Fruit fly (Drosophila melanogaster) whole organism, embryonic: Measurements from ENCODE around the gene mRpS33.

Source experiments
- CG10366 ChIP-seq: fragments of 200-800 bp; sonication (Bioruptor generic); IDR thresholded peaks from 2 replicates; pipeline ENCODE4 v1.3.6; 2022; ENCODE audit warnings: missing biosample characterization, missing genetic modification characterization
- CG17359 ChIP-seq: fragments of 200-800 bp; sonication (Bioruptor generic); optimal IDR thresholded peaks from 3 replicates; lab custom pipeline; 2018; ENCODE audit warnings: missing biosample characterization, mild to moderate bottlenecking, missing genetic modification characterization, moderate library complexity
- CG2129 ChIP-seq: fragments of 200-800 bp; sonication (Bioruptor generic); IDR thresholded peaks from 2 replicates; pipeline ENCODE4 v1.3.6; 2022; ENCODE audit warnings: missing biosample characterization, missing genetic modification characterization; ENCODE audit not compliant: partially characterized antibody
- CG2678 ChIP-seq: fragments of 200-800 bp; sonication (Bioruptor generic); optimal IDR thresholded peaks from 3 replicates; lab custom pipeline; 2019; ENCODE audit warnings: missing biosample characterization, mild to moderate bottlenecking, missing genetic modification characterization, moderate library complexity
- CG3995 ChIP-seq: fragments of 200-800 bp; sonication (Bioruptor generic); optimal IDR thresholded peaks from 3 replicates; lab custom pipeline; 2016; ENCODE audit warnings: missing biosample characterization, missing genetic modification characterization
- CG42726 ChIP-seq: fragments of 200-800 bp; sonication (Bioruptor generic); IDR thresholded peaks from 2 replicates; pipeline ENCODE4 v1.3.6; 2022; ENCODE audit warnings: missing biosample characterization, missing genetic modification characterization; ENCODE audit not compliant: partially characterized antibody
- CG4282 ChIP-seq: fragments of 200-800 bp; sonication (Bioruptor generic); optimal IDR thresholded peaks from 2 replicates; lab custom pipeline; 2016; ENCODE audit warnings: missing biosample characterization, missing genetic modification characterization
- CG6854 ChIP-seq: fragments of 200-800 bp; sonication (Bioruptor generic); optimal IDR thresholded peaks from 3 replicates; lab custom pipeline; 2017; ENCODE audit warnings: missing biosample characterization, mild to moderate bottlenecking, missing genetic modification characterization
- CG7372 ChIP-seq: fragments of 200-800 bp; sonication (Bioruptor generic); IDR thresholded peaks from 2 replicates; pipeline ENCODE4 v1.3.6; 2022; ENCODE audit warnings: missing biosample characterization, missing genetic modification characterization
- CG7556 ChIP-seq: fragments of 200-800 bp; sonication (Bioruptor generic); optimal IDR thresholded peaks from 2 replicates; lab custom pipeline; 2017; ENCODE audit warnings: missing biosample characterization, mild to moderate bottlenecking, missing genetic modification characterization
- CG8281 ChIP-seq: fragments of 200-800 bp; sonication (Bioruptor generic); optimal IDR thresholded peaks from 2 replicates; lab custom pipeline; 2018; ENCODE audit warnings: missing biosample characterization, mild to moderate bottlenecking, missing genetic modification characterization, moderate library complexity
- CG8388 ChIP-seq: fragments of 200-800 bp; sonication (Bioruptor generic); optimal IDR thresholded peaks from 2 replicates; lab custom pipeline; 2019; ENCODE audit warnings: missing biosample characterization, mild to moderate bottlenecking, missing genetic modification characterization, moderate library complexity
- CG9215 ChIP-seq: fragments of 200-800 bp; sonication (Bioruptor generic); IDR thresholded peaks from 2 replicates; pipeline ENCODE4 v1.3.6; 2022; ENCODE audit warnings: missing biosample characterization, missing genetic modification characterization
- CG9817 ChIP-seq: fragments of 200-800 bp; sonication (Bioruptor generic); optimal IDR thresholded peaks from 2 replicates; lab custom pipeline; 2018; ENCODE audit warnings: missing biosample characterization, mild to moderate bottlenecking, missing genetic modification characterization, moderate library complexity
- D ChIP-seq, 2 experiments: fragments of 200-800 bp in 1 of 2; fragments of >200 bp in 1 of 2; sonication (Bioruptor generic) in 1 of 2; optimal IDR thresholded peaks; 2 replicates in 1 of 2; 3 replicates in 1 of 2; lab custom pipeline; 2017; ENCODE audit warnings: mild to moderate bottlenecking in 1 of 2, missing biosample characterization in 1 of 2, missing genetic modification characterization in 1 of 2, missing genetic modification reagents in 1 of 2
- Dip2 ChIP-seq: fragments of 200-800 bp; sonication (Bioruptor generic); IDR thresholded peaks from 2 replicates; pipeline ENCODE4 v1.3.6; 2022; ENCODE audit warnings: missing biosample characterization, missing genetic modification characterization
- ERR ChIP-seq: fragments of 200-800 bp; sonication (Bioruptor generic); optimal IDR thresholded peaks from 2 replicates; lab custom pipeline; 2016; ENCODE audit warnings: missing biosample characterization, missing genetic modification characterization
- Hsf ChIP-seq: fragments of 200-800 bp; sonication (Bioruptor generic); optimal IDR thresholded peaks from 3 replicates; lab custom pipeline; 2016; ENCODE audit warnings: missing biosample characterization, missing genetic modification characterization
- MTF-1 ChIP-seq: fragments of 200-800 bp; sonication (Bioruptor generic); optimal IDR thresholded peaks from 2 replicates; lab custom pipeline; 2018; ENCODE audit warnings: missing biosample characterization, mild to moderate bottlenecking, missing genetic modification characterization, borderline replicate concordance
- NC2α ChIP-seq: fragments of 200-800 bp; sonication (Bioruptor generic); optimal IDR thresholded peaks from 2 replicates; lab custom pipeline; 2016; ENCODE audit warnings: missing biosample characterization, missing genetic modification characterization
- NFAT ChIP-seq: fragments of 200-800 bp; sonication (Bioruptor generic); IDR thresholded peaks from 2 replicates; pipeline ENCODE4 v1.3.6; 2022; ENCODE audit warnings: missing biosample characterization, missing genetic modification characterization
- Nf-YB ChIP-seq: fragments of 200-800 bp; sonication (Bioruptor generic); optimal IDR thresholded peaks from 3 replicates; lab custom pipeline; 2019; ENCODE audit warnings: missing biosample characterization, mild to moderate bottlenecking, missing genetic modification characterization, moderate library complexity
- Nf-YC ChIP-seq: fragments of 200-800 bp; optimal IDR thresholded peaks from 3 replicates; lab custom pipeline; 2019; ENCODE audit warnings: missing biosample characterization, mild to moderate bottlenecking, missing genetic modification characterization, moderate library complexity
- Ptx1 ChIP-seq: fragments of 200-800 bp; sonication (Bioruptor generic); IDR thresholded peaks from 2 replicates; pipeline ENCODE4 v1.3.6; 2022; ENCODE audit warnings: missing biosample characterization, missing genetic modification characterization
- Rfx ChIP-seq: fragments of 200-800 bp; sonication (Bioruptor generic); IDR thresholded peaks from 2 replicates; pipeline ENCODE4 v1.3.6; 2022; ENCODE audit warnings: missing biosample characterization, missing genetic modification characterization
- Spps ChIP-seq: fragments of 200-800 bp; sonication (Bioruptor generic); optimal IDR thresholded peaks from 2 replicates; lab custom pipeline; 2018; ENCODE audit warnings: missing biosample characterization, mild to moderate bottlenecking, missing genetic modification characterization
- Xbp1 ChIP-seq: fragments of 200-800 bp; sonication (Bioruptor generic); optimal IDR thresholded peaks from 3 replicates; lab custom pipeline; 2016; ENCODE audit warnings: missing biosample characterization, mild to moderate bottlenecking, missing genetic modification characterization
- bbx ChIP-seq: fragments of 200-800 bp; sonication (Bioruptor generic); IDR thresholded peaks from 2 replicates; pipeline ENCODE4 v1.3.6; 2022; ENCODE audit warnings: missing biosample characterization, missing genetic modification characterization; ENCODE audit not compliant: partially characterized antibody
- bcd ChIP-seq: fragments of 200-800 bp; sonication (Bioruptor generic); optimal IDR thresholded peaks from 2 replicates; lab custom pipeline; 2017; ENCODE audit warnings: missing biosample characterization, mild to moderate bottlenecking, missing genetic modification characterization
- chm ChIP-seq: fragments of 200-800 bp; sonication (Bioruptor generic); IDR thresholded peaks from 2 replicates; pipeline ENCODE4 v1.3.6; 2022; ENCODE audit warnings: missing biosample characterization, missing genetic modification characterization
- crc ChIP-seq: fragments of 200-800 bp; sonication (Bioruptor generic); optimal IDR thresholded peaks from 2 replicates; lab custom pipeline; 2016; ENCODE audit warnings: missing biosample characterization, missing genetic modification characterization
- cwo ChIP-seq: fragments of 200-800 bp; sonication (Bioruptor generic); optimal IDR thresholded peaks from 3 replicates; lab custom pipeline; 2017; ENCODE audit warnings: missing biosample characterization, missing genetic modification characterization, mild to moderate bottlenecking, moderate library complexity, missing genetic modification reagents
- da ChIP-seq: fragments of 200-800 bp; sonication (Bioruptor generic); optimal IDR thresholded peaks from 2 replicates; lab custom pipeline; 2016; ENCODE audit warnings: missing biosample characterization, missing genetic modification characterization
- disco-r ChIP-seq: fragments of 200-800 bp; sonication (Bioruptor generic); optimal IDR thresholded peaks from 2 replicates; lab custom pipeline; 2016; ENCODE audit warnings: missing biosample characterization, missing genetic modification characterization
- dm ChIP-seq: fragments of 200-800 bp; sonication (Bioruptor generic); optimal IDR thresholded peaks from 3 replicates; lab custom pipeline; 2016; ENCODE audit warnings: missing biosample characterization, missing genetic modification characterization
- ems ChIP-seq: fragments of 200-800 bp; sonication (Bioruptor generic); optimal IDR thresholded peaks from 3 replicates; lab custom pipeline; 2016; ENCODE audit warnings: missing biosample characterization, missing genetic modification characterization
- en ChIP-seq: fragments of 200-800 bp; sonication (Bioruptor generic); optimal IDR thresholded peaks from 2 replicates; lab custom pipeline; 2016; ENCODE audit warnings: missing biosample characterization, missing genetic modification characterization
- ewg ChIP-seq: fragments of 200-800 bp; sonication (Bioruptor generic); optimal IDR thresholded peaks from 3 replicates; lab custom pipeline; 2017; ENCODE audit warnings: mild to moderate bottlenecking, missing biosample characterization, missing genetic modification reagents, missing genetic modification characterization
- ham ChIP-seq: fragments of 200-800 bp; sonication (Bioruptor generic); IDR thresholded peaks from 2 replicates; pipeline ENCODE4 v1.3.6; 2022; ENCODE audit warnings: missing biosample characterization, missing genetic modification characterization
- knrl ChIP-seq: fragments of 200-800 bp; sonication (Bioruptor generic); IDR thresholded peaks from 3 replicates; pipeline ENCODE4 v1.3.6; 2022; ENCODE audit warnings: missing biosample characterization, missing genetic modification characterization; ENCODE audit not compliant: partially characterized antibody
- org-1 ChIP-seq: fragments of 200-800 bp; sonication (Bioruptor generic); optimal IDR thresholded peaks from 2 replicates; lab custom pipeline; 2017; ENCODE audit warnings: missing biosample characterization, missing genetic modification characterization
- p53 ChIP-seq: fragments of 200-800 bp; sonication (Bioruptor generic); optimal IDR thresholded peaks from 2 replicates; lab custom pipeline; 2016; ENCODE audit warnings: missing biosample characterization, missing genetic modification characterization
- pfk ChIP-seq: fragments of 200-800 bp; sonication (Bioruptor generic); optimal IDR thresholded peaks from 2 replicates; lab custom pipeline; 2018; ENCODE audit warnings: missing biosample characterization, mild to moderate bottlenecking, missing genetic modification characterization, moderate library complexity
- psq ChIP-seq: fragments of 200-800 bp; sonication (Bioruptor generic); optimal IDR thresholded peaks from 2 replicates; lab custom pipeline; 2017; ENCODE audit warnings: missing biosample characterization, missing genetic modification characterization
- pzg ChIP-seq: fragments of 200-800 bp; sonication (Bioruptor generic); optimal IDR thresholded peaks from 3 replicates; lab custom pipeline; 2018; ENCODE audit warnings: missing biosample characterization, mild to moderate bottlenecking, missing genetic modification characterization, moderate library complexity
- sc ChIP-seq, 3 experiments: fragments of >200 bp in 2 of 3; fragments of 200-800 bp in 1 of 3; sonication (Bioruptor generic) in 1 of 3; optimal IDR thresholded peaks; 2 replicates in 2 of 3; 3 replicates in 1 of 3; lab custom pipeline; 2017; ENCODE audit warnings: mild to moderate bottlenecking in 1 of 3, missing biosample characterization in 1 of 3, missing genetic modification characterization in 1 of 3, missing genetic modification reagents in 1 of 3
- sd ChIP-seq: fragments of 200-800 bp; sonication (Bioruptor generic); optimal IDR thresholded peaks from 3 replicates; lab custom pipeline; 2018; ENCODE audit warnings: missing biosample characterization, mild to moderate bottlenecking, missing genetic modification characterization, moderate library complexity
- twi ChIP-seq: fragments of 200-800 bp; optimal IDR thresholded peaks from 2 replicates; lab custom pipeline; 2019; ENCODE audit warnings: missing biosample characterization, mild to moderate bottlenecking, missing genetic modification characterization, moderate library complexity
- unc-4 ChIP-seq: fragments of 200-800 bp; sonication (Bioruptor generic); IDR thresholded peaks from 2 replicates; pipeline ENCODE4 v1.3.6; 2022; ENCODE audit warnings: missing biosample characterization, missing genetic modification characterization; ENCODE audit not compliant: partially characterized antibody
- wek ChIP-seq: fragments of 200-800 bp; sonication (Bioruptor generic); optimal IDR thresholded peaks from 3 replicates; lab custom pipeline; 2018; ENCODE audit warnings: missing biosample characterization, mild to moderate bottlenecking, missing genetic modification characterization, moderate library complexity

Gene mRpS33

dm6 chr3R:16423323-16423722 lies 13.1 kb downstream of the mRpS33 start (continued):
- TF ChIP-seq dm (no peak), ERR (GFP tag; lab: Kevin White, UChicago) (no peak), wek (no peak), sc (optimal IDR thresholded peaks at IDR 0.05; lab: Kevin White, UChicago) (no peak), sc (GFP tag; optimal IDR thresholded peaks at IDR 0.05; lab: Kevin White, UChicago) (no peak), pzg (GFP tag; lab: Kevin White, UChicago) (no peak), disco-r (GFP tag; lab: Kevin White, UChicago) (no peak), Xbp1 (GFP tag; lab: Kevin White, UChicago) (no peak), Rfx (GFP tag; lab: Robert Waterston, UW) (peak; percentile 42; the same call in 1 of the 2 replicates), CG7556 (GFP tag; lab: Kevin White, UChicago) (no peak), psq (GFP tag; lab: Kevin White, UChicago) (no peak), MTF-1 (GFP tag; lab: Kevin White, UChicago) (no peak), p53 (no peak), crc (GFP tag; lab: Kevin White, UChicago) (no peak), org-1 (no peak), chm (GFP tag; lab: Robert Waterston, UW) (no peak), cwo (no peak), knrl (GFP tag; lab: Robert Waterston, UW) (0 out of 3 replicates have a peak, but pooled peaks have one; percentile 20), NFAT (GFP tag; lab: Robert Waterston, UW) (no peak), Ptx1 (GFP tag; lab: Robert Waterston, UW) (no peak), NC2α (GFP tag; lab: Kevin White, UChicago) (no peak), CG8281 (tag; lab: Kevin White, UChicago) (no peak), Nf-YC (tag; lab: Kevin White, UChicago) (peak; percentile 94), CG7372 (no peak), CG3995 (no peak), D (optimal IDR thresholded peaks at IDR 0.05; lab: Kevin White, UChicago) (no peak), D (GFP tag; optimal IDR thresholded peaks at IDR 0.05; lab: Kevin White, UChicago) (peak; percentile 53), CG2678 (no peak), Spps (tag; lab: Kevin White, UChicago) (no peak), CG9215 (GFP tag; lab: Robert Waterston, UW) (no peak), CG4282 (GFP tag; lab: Kevin White, UChicago) (no peak), ewg (GFP tag; lab: Kevin White, UChicago) (peak; percentile 36), CG8388 (no peak), en (GFP tag; lab: Kevin White, UChicago) (no peak), CG42726 (GFP tag; lab: Robert Waterston, UW) (no peak), unc-4 (no peak), bbx (GFP tag; lab: Robert Waterston, UW) (no peak), Nf-YB (GFP tag; lab: Kevin White, UChicago) (peak; percentile 93), Dip2 (GFP tag; lab: Robert Waterston, UW) (no peak), ems (GFP tag; lab: Kevin White, UChicago) (no peak), bcd (GFP tag; lab: Kevin White, UChicago) (no peak), CG2129 (GFP tag; lab: Robert Waterston, UW) (no peak), CG17359 (no peak), sd (tag; lab: Kevin White, UChicago) (no peak), ham (GFP tag; lab: Robert Waterston, UW) (no peak), pfk (GFP tag; lab: Kevin White, UChicago) (peak; percentile 88), CG9817 (no peak), twi (peak; percentile 10), CG6854 (GFP tag; lab: Kevin White, UChicago) (no peak), Hsf (GFP tag; lab: Kevin White, UChicago) (no peak), da (GFP tag; lab: Kevin White, UChicago) (no peak), CG10366 (GFP tag; lab: Robert Waterston, UW) (no peak)
